Worm (Caenorhabditis elegans): ENCODE results near the gene gldi-2.

gldi-2 gene

DNA sequence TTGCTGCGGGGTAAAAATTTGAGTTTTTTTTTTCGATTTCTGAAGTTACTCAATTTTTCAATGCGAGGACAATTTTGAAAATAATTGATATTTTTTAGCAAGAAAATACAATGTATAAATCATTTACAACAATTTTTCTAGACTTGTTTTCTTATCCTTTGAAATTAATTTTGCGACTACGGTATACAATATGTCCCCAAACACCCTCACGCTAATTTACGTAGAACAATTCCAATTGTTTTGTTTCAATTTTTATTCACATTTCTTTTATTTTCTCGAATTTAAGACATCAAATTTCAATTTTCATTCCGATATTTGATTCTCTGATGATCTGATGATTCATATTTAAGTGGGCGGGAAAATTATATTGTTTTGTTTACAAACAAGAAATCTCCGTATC lies 1.2 kb upstream of the gldi-2 start:
- TF ChIP-seq tra-1 (GFP tag; IDR thresholded peaks at IDR 0.05), result no peak
- no peak for TF ChIP-seq saeg-2 (GFP tag; IDR thresholded peaks at IDR 0.05)
- peak in 1 of 2 experiments; percentile 7 for TF ChIP-seq lsy-2 (tag; optimal IDR thresholded peaks at IDR 0.05)
- TF ChIP-seq zfp-2 (tag; optimal IDR thresholded peaks at IDR 0.05), result no peak
- TF ChIP-seq unc-62 (GFP tag; optimal IDR thresholded peaks at IDR 0.05 in 1 of 2), result peak in 1 of 2 experiments; percentile 60
- TF ChIP-seq unc-62 (tag; optimal IDR thresholded peaks at IDR 0.05), result no peak
- no peak for TF ChIP-seq unc-130 (GFP tag; optimal IDR thresholded peaks at IDR 0.05)

DNA sequence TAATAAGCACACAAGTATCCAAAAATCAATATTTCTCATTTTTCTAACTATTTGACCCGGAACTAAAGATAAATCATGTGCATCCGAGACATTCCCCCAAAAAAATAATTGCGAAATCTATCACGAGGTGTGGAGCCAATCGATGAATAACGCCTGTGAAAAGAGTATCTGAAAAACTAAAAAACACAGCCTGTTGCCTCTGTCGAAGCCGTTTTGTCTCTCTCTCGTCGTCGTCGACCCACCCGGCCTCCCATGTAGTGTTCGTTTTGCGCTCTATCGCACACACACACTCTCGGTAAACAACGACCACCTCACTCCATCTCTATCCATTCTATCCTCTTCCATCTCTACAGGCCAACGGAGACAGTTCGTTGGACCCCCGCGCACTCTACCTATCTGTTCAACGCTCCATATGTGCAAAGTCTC lies 476 bp upstream of the gldi-2 start:
- TF ChIP-seq daf-16 (GFP tag; optimal IDR thresholded peaks at IDR 0.05), result peak in 1 of 2 experiments; percentile 57
- TF ChIP-seq daf-16 (tag; optimal IDR thresholded peaks at IDR 0.05), result peak; percentile 20
- no peak for TF ChIP-seq ztf-7 (tag; optimal IDR thresholded peaks at IDR 0.05)
- TF ChIP-seq hlh-11 (tag; optimal IDR thresholded peaks at IDR 0.05), result peak; percentile 69
- TF ChIP-seq rbr-2 (tag; optimal IDR thresholded peaks at IDR 0.05), result peak; percentile 52
- peak; percentile 90 for TF ChIP-seq aha-1 (tag)
- TF ChIP-seq F37D6.2 (tag; optimal IDR thresholded peaks at IDR 0.05), result peak; percentile 29
- TF ChIP-seq ceh-28 (tag; optimal IDR thresholded peaks at IDR 0.05), result peak; percentile 34
- 0 out of 2 replicates have a peak, but pooled peaks have one; percentile 33 for TF ChIP-seq tra-1 (GFP tag; IDR thresholded peaks at IDR 0.05)
- TF ChIP-seq T26A8.4 (GFP tag; IDR thresholded peaks at IDR 0.05), result 0 out of 2 replicates have a peak, but pooled peaks have one; percentile 50
- peak; percentile 77; the same call in 1 of the 2 replicates for TF ChIP-seq D1046.2 (GFP tag; IDR thresholded peaks at IDR 0.05)
- peak; percentile 70 for TF ChIP-seq nhr-11 (tag; optimal IDR thresholded peaks at IDR 0.05)
- no peak for TF ChIP-seq lin-1 (GFP tag; IDR thresholded peaks at IDR 0.05)
- peak; percentile 77 for TF ChIP-seq ceh-20 (GFP tag; IDR thresholded peaks at IDR 0.05)
- TF ChIP-seq nhr-102 (tag; optimal IDR thresholded peaks at IDR 0.05), result no peak
- peak; percentile 47 for TF ChIP-seq mes-2 (tag; optimal IDR thresholded peaks at IDR 0.05; ENCODE audit: poor library complexity, severe bottlenecking)
- TF ChIP-seq mdt-29 (GFP tag; IDR thresholded peaks at IDR 0.05), result no peak
- no peak for TF ChIP-seq zip-2 (tag; optimal IDR thresholded peaks at IDR 0.05)
- TF ChIP-seq zip-11 (GFP tag; IDR thresholded peaks at IDR 0.05), result no peak
- TF ChIP-seq hif-1 (tag; optimal IDR thresholded peaks at IDR 0.05), result peak in 1 of 2 experiments; percentile 61
- TF ChIP-seq ama-1 (optimal IDR thresholded peaks at IDR 0.05), result no peak
- TF ChIP-seq madf-9 (GFP tag; conservative IDR thresholded peaks at IDR 0.05), result 0 out of 2 replicates have a peak, but pooled peaks have one; percentile 23
- no peak for TF ChIP-seq pha-4 (GFP tag; IDR thresholded peaks at IDR 0.05)
- TF ChIP-seq pha-4 (tag; optimal IDR thresholded peaks at IDR 0.05), result peak; percentile 50
- peak; percentile 17 for TF ChIP-seq nhr-25 (tag; optimal IDR thresholded peaks at IDR 0.05; ENCODE audit: borderline replicate concordance, insufficient read depth)
- TF ChIP-seq lin-13 (GFP tag; optimal IDR thresholded peaks at IDR 0.05), result peak; percentile 40
- 0 out of 2 replicates have a peak, but pooled peaks have one; percentile 40 for TF ChIP-seq arid-1 (GFP tag; conservative IDR thresholded peaks at IDR 0.05)
- peak; percentile 49 for TF ChIP-seq T20F7.1 (GFP tag; optimal IDR thresholded peaks at IDR 0.05)
- TF ChIP-seq lin-38 (GFP tag; IDR thresholded peaks at IDR 0.05), result peak; percentile 56
- peak; percentile 75 for TF ChIP-seq mxl-3 (GFP tag; optimal IDR thresholded peaks at IDR 0.05)
- peak; percentile 68 for TF ChIP-seq hmg-1.1 (GFP tag; IDR thresholded peaks at IDR 0.05)
- TF ChIP-seq vab-7 (GFP tag; IDR thresholded peaks at IDR 0.05), result no peak
- TF ChIP-seq nhr-28 (tag; optimal IDR thresholded peaks at IDR 0.05), result peak; percentile 80
- TF ChIP-seq dpl-1 (GFP tag; optimal IDR thresholded peaks at IDR 0.05), result peak; percentile 55
- TF ChIP-seq lsy-2 (tag; optimal IDR thresholded peaks at IDR 0.05), result peak; percentile 25 to 80
- TF ChIP-seq mep-1 (tag; optimal IDR thresholded peaks at IDR 0.05), result peak; percentile 68
- peak; percentile 69 for TF ChIP-seq ctbp-1 (GFP tag; IDR thresholded peaks at IDR 0.05)
- peak; percentile 27 for TF ChIP-seq dve-1 (tag; optimal IDR thresholded peaks at IDR 0.05; ENCODE audit: insufficient read depth)
- peak; percentile 58; the same call in 1 of the 2 replicates for TF ChIP-seq egl-43 (GFP tag; IDR thresholded peaks at IDR 0.05)
- peak; percentile 44 for TF ChIP-seq dmd-6 (GFP tag; IDR thresholded peaks at IDR 0.05)
- TF ChIP-seq ceh-82 (tag; optimal IDR thresholded peaks at IDR 0.05), result no peak
- peak; percentile 95 for TF ChIP-seq hlh-30 (tag; optimal IDR thresholded peaks at IDR 0.05; ENCODE audit: insufficient read depth)
- TF ChIP-seq nhr-10 (tag; optimal IDR thresholded peaks at IDR 0.05), result no peak
